Fruit fly (Drosophila melanogaster): ENCODE results near the gene CG1265.

CG1265 gene

DNA sequence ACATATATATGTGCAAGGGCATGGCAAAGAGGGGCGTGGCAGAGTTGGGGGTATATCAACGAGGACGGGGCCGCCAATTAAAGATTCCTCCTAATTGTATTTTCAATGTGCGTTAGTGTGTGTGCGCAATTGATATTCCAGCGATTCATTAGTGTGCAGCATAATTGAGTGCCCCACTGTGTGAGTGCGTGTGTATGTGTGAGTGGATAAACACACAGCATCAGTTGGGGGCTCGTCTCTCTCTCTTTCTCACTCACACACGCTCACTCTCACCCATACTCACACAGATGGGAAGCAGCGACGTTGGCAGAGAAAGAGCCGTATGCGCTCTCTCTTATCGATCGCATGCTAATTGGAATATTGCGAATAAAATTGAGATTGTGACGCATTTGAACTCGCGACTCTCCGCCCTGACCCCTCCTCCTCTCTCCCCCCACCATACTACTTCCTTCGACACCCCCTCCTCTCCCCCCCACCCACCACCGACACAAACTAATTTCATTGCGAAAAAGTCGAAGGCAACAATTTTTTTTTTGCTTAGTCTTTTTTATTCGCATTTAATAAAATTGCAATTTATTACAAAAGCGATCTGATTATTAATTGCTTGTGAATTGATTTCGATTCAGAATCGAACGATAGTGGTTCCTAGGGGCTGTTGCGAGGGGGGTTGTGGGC is 20.8 kb upstream of the CG1265 start (continued):
- TF ChIP-seq CG4360 (GFP tag; IDR thresholded peaks at IDR 0.05) (no peak), pb (GFP tag; optimal IDR thresholded peaks at IDR 0.05) (no peak), CG11247 (GFP tag; IDR thresholded peaks at IDR 0.05) (no peak), cad (GFP tag; optimal IDR thresholded peaks at IDR 0.05) (no peak), kah (GFP tag; optimal IDR thresholded peaks at IDR 0.05) (no peak), sqz (GFP tag; optimal IDR thresholded peaks at IDR 0.05) (no peak), Med (GFP tag) (peak; percentile 54), Sox102F (GFP tag; optimal IDR thresholded peaks at IDR 0.05) (no peak), chm (GFP tag; IDR thresholded peaks at IDR 0.05) (no peak), br (optimal IDR thresholded peaks at IDR 0.05) (no peak), Fer3 (tag; optimal IDR thresholded peaks at IDR 0.05) (no peak), CG17385 (GFP tag; optimal IDR thresholded peaks at IDR 0.05) (no peak), dpn (GFP tag; optimal IDR thresholded peaks at IDR 0.05) (no peak), CG7786 (GFP tag; optimal IDR thresholded peaks at IDR 0.05) (no peak), shn (GFP tag; optimal IDR thresholded peaks at IDR 0.05) (no peak), Ptx1 (GFP tag; IDR thresholded peaks at IDR 0.05) (no peak), CG15696 (tag; optimal IDR thresholded peaks at IDR 0.05) (no peak), CG4617 (GFP tag; optimal IDR thresholded peaks at IDR 0.05; ENCODE audit: borderline replicate concordance) (no peak), CG1529 (GFP tag; optimal IDR thresholded peaks at IDR 0.05) (no peak), CG8290 (GFP tag; optimal IDR thresholded peaks at IDR 0.05) (no peak), CG8290 (tag; optimal IDR thresholded peaks at IDR 0.05) (peak in 1 of 2 experiments; percentile 10), CG10267 (tag; optimal IDR thresholded peaks at IDR 0.05) (no peak), Nf-YB (GFP tag; optimal IDR thresholded peaks at IDR 0.05) (peak; percentile 61), abd-A (tag; optimal IDR thresholded peaks at IDR 0.05) (peak; percentile 28), chinmo (GFP tag; IDR thresholded peaks at IDR 0.05; ENCODE audit: partially characterized antibody) (peak; percentile 83; the same call in 1 of the 4 replicates), org-1 (GFP tag; optimal IDR thresholded peaks at IDR 0.05) (no peak), CG15479 (GFP tag; optimal IDR thresholded peaks at IDR 0.05) (no peak), Taf1 (GFP tag; IDR thresholded peaks at IDR 0.05) (no peak), Chrac-16 (GFP tag; optimal IDR thresholded peaks at IDR 0.05) (no peak), Deaf1 (tag; optimal IDR thresholded peaks at IDR 0.05) (no peak), ken (GFP tag; IDR thresholded peaks at IDR 0.05) (no peak), CG6272 (GFP tag; IDR thresholded peaks at IDR 0.05) (no peak), CG15073 (GFP tag; optimal IDR thresholded peaks at IDR 0.05) (no peak), cas (GFP tag; IDR thresholded peaks at IDR 0.05) (no peak)

DNA sequence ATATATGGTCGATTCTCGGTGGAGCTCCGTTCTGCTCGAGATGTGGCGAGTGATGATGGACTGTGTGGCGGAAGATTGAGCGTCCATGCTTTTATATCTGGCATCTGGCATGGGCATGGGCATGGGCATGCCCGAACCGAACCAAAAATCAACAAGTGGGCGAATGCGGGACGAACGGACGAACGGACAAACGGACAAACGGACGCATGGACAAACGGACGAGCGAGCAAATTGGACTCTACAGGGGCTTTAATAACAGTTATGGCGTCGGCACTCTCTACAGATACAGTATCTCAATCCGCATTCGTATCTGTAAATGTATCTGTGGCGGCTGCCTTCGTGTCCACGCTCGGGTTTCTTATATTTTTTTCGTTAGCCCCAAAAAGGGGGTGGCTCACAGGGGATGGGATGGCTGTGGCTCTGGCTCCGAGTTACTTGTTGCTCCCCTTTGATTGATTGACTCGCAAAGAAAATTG is 18.4 kb upstream of the CG1265 start, which contains the start of gene ImpL2:
TSS of gene ImpL2 (minus strand) at position 51 of the 476 bp plus-strand sequence.
- TF ChIP-seq CG9437 (GFP tag; optimal IDR thresholded peaks at IDR 0.05) (no peak), abd-A (tag; optimal IDR thresholded peaks at IDR 0.05) (peak; percentile 45), CG8281 (tag; optimal IDR thresholded peaks at IDR 0.05) (peak; percentile 79), Med (GFP tag) (peak; percentile 36), hth (optimal IDR thresholded peaks at IDR 0.05) (no peak), tna (GFP tag; IDR thresholded peaks at IDR 0.05; ENCODE audit: partially characterized antibody) (no peak), seq (GFP tag; IDR thresholded peaks at IDR 0.05) (no peak), CG8388 (GFP tag; optimal IDR thresholded peaks at IDR 0.05) (no peak), Fer2 (tag; optimal IDR thresholded peaks at IDR 0.05) (no peak), CG13894 (tag; optimal IDR thresholded peaks at IDR 0.05) (peak; percentile 91), ATbp (GFP tag; optimal IDR thresholded peaks at IDR 0.05) (no peak), CG13775 (GFP tag; optimal IDR thresholded peaks at IDR 0.05) (no peak), dan (GFP tag; IDR thresholded peaks at IDR 0.05) (no peak), Xbp1 (GFP tag; optimal IDR thresholded peaks at IDR 0.05) (no peak), scrt (GFP tag; optimal IDR thresholded peaks at IDR 0.05) (peak; percentile 79), CG3847 (GFP tag; IDR thresholded peaks at IDR 0.05) (no peak), Deaf1 (tag; optimal IDR thresholded peaks at IDR 0.05) (peak; percentile 93), CG5953 (GFP tag; IDR thresholded peaks at IDR 0.05) (no peak), ems (GFP tag; optimal IDR thresholded peaks at IDR 0.05) (no peak), bab2 (GFP tag; optimal IDR thresholded peaks at IDR 0.05) (no peak), ase (GFP tag; IDR thresholded peaks at IDR 0.05) (no peak), jing (GFP tag; optimal IDR thresholded peaks at IDR 0.05) (no peak)
